Worm (Caenorhabditis elegans): ENCODE results near the gene B0228.6.

- no peak for TF ChIP-seq cog-1 (tag; optimal IDR thresholded peaks at IDR 0.05)
- TF ChIP-seq ztf-29 (GFP tag; IDR thresholded peaks at IDR 0.05): no peak
- TF ChIP-seq flt-1 (GFP tag; IDR thresholded peaks at IDR 0.05): no peak
- no peak for TF ChIP-seq ref-1 (GFP tag; conservative IDR thresholded peaks at IDR 0.05)
These were observed at the start of gene B0228.6, which contains the start of gene B0228.1 for ce11 chrII:7755116-7755571.
